Worm (Caenorhabditis elegans): Measurements from ENCODE around the gene sra-3.

The sra-3 gene

DNA sequence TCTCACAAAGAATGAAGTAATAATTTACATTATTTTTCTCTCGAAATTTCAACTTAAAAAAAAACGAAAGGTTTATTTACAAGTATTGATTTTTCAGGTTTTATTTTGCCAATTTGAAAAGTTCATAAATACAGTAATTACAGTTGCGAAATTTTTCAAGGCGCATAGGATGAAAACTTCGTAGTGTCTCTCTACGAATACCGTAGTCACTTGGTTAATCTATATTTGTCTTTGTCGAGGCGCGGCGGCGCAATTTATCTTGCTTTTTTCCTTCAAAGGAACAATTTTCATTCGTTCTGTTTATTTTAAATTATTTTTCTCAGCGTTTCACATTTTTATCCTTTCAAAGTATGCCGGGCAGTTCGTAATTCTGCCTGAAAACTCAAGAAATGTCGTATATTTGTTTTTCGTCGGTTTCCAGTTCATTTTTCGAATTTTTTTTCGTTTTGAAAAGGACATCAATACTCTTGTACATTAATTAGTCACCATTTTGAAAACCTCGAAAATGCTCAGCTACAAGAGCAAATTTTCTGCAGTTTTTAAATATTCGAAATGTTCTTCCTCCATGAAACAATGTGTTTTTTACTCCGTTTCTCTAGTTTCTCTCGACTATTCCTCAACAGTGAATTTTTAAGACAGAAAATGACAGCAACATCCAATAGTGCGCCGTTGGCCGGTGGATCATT, 16.9 kb downstream of the sra-3 start, which contains the start of gene mex-6 (continued):
- peak; percentile 97 for TF ChIP-seq madf-6 (GFP tag; IDR thresholded peaks at IDR 0.05)
- TF ChIP-seq Y56A3A.18 (GFP tag; IDR thresholded peaks at IDR 0.05): no peak
- no peak for TF ChIP-seq F52B5.7 (tag; optimal IDR thresholded peaks at IDR 0.05)
- no peak for TF ChIP-seq hlh-26 (GFP tag; conservative IDR thresholded peaks at IDR 0.05)
- no peak for TF ChIP-seq sptf-2 (GFP tag; optimal IDR thresholded peaks at IDR 0.05)
- TF ChIP-seq ztf-26 (tag; optimal IDR thresholded peaks at IDR 0.05): no peak
- TF ChIP-seq D2030.7 (GFP tag; IDR thresholded peaks at IDR 0.05): no peak; the same call in 1 of the 2 replicates
- no peak for TF ChIP-seq C06A6.2 (GFP tag; conservative IDR thresholded peaks at IDR 0.05)
- no peak for TF ChIP-seq F57C9.4 (tag; optimal IDR thresholded peaks at IDR 0.05)
- TF ChIP-seq F49E8.2 (tag; optimal IDR thresholded peaks at IDR 0.05; ENCODE audit: insufficient read depth): peak; percentile 30
- TF ChIP-seq mxl-1 (tag; optimal IDR thresholded peaks at IDR 0.05): no peak
- no peak for TF ChIP-seq hmg-20 (GFP tag; IDR thresholded peaks at IDR 0.05)
- no peak for TF ChIP-seq let-607 (tag; optimal IDR thresholded peaks at IDR 0.05)
- no peak for TF ChIP-seq akir-1 (GFP tag; optimal IDR thresholded peaks at IDR 0.05)
- TF ChIP-seq Y79H2A.3 (GFP tag; conservative IDR thresholded peaks at IDR 0.05): no peak
- no peak for TF ChIP-seq ama-1 (optimal IDR thresholded peaks at IDR 0.05)
- TF ChIP-seq ama-1 (GFP tag; optimal IDR thresholded peaks at IDR 0.05): no peak
- no peak for TF ChIP-seq ztf-6 (GFP tag; IDR thresholded peaks at IDR 0.05)
- peak; percentile 94 for TF ChIP-seq F33H1.4 (GFP tag; IDR thresholded peaks at IDR 0.05)
- TF ChIP-seq efl-1 (GFP tag; optimal IDR thresholded peaks at IDR 0.05): peak; percentile 95
- no peak for TF ChIP-seq F10E7.11 (tag; optimal IDR thresholded peaks at IDR 0.05)
- TF ChIP-seq hrde-1 (tag; optimal IDR thresholded peaks at IDR 0.05; ENCODE audit: borderline replicate concordance): no peak
- TF ChIP-seq F39B2.1 (GFP tag; IDR thresholded peaks at IDR 0.05): no peak
- no peak for TF ChIP-seq sea-2 (GFP tag; IDR thresholded peaks at IDR 0.05)
- peak; percentile 45; the same call in 1 of the 2 replicates for TF ChIP-seq attf-3 (GFP tag; conservative IDR thresholded peaks at IDR 0.05)
- no peak for TF ChIP-seq egl-18 (GFP tag; IDR thresholded peaks at IDR 0.05)
- no peak for TF ChIP-seq B0336.3 (GFP tag; IDR thresholded peaks at IDR 0.05)
- no peak for TF ChIP-seq egl-44 (GFP tag; IDR thresholded peaks at IDR 0.05)
- TF ChIP-seq hmg-1.2 (GFP tag; IDR thresholded peaks at IDR 0.05): no peak
- TF ChIP-seq ets-4 (GFP tag; optimal IDR thresholded peaks at IDR 0.05): no peak
- peak; percentile 98 for TF ChIP-seq lsl-1 (GFP tag; optimal IDR thresholded peaks at IDR 0.05)
- no peak for TF ChIP-seq ccch-3 (GFP tag; optimal IDR thresholded peaks at IDR 0.05)
- TF ChIP-seq ztf-22 (GFP tag; optimal IDR thresholded peaks at IDR 0.05): no peak
- no peak for TF ChIP-seq atf-7 (tag; optimal IDR thresholded peaks at IDR 0.05)
- no peak for TF ChIP-seq tbp1 (GFP tag; optimal IDR thresholded peaks at IDR 0.05)
- no peak for TF ChIP-seq ceh-100 (GFP tag; IDR thresholded peaks at IDR 0.05)
- no peak for TF ChIP-seq egrh-3 (GFP tag; IDR thresholded peaks at IDR 0.05)
- TF ChIP-seq nfya-1 (tag; optimal IDR thresholded peaks at IDR 0.05; ENCODE audit: borderline replicate concordance, insufficient read depth): no peak
- 0 out of 2 replicates have a peak, but pooled peaks have one; percentile 57 for TF ChIP-seq B0019.2 (GFP tag; conservative IDR thresholded peaks at IDR 0.05)
- TF ChIP-seq attf-6 (GFP tag; IDR thresholded peaks at IDR 0.05): no peak
- peak; percentile 42; the same call in 1 of the 2 replicates for TF ChIP-seq madf-3 (GFP tag; IDR thresholded peaks at IDR 0.05)
- TF ChIP-seq sdz-38 (tag; optimal IDR thresholded peaks at IDR 0.05): no peak
- TF ChIP-seq F22D6.2 (tag; optimal IDR thresholded peaks at IDR 0.05): no peak
- no peak for TF ChIP-seq rec-8 (tag; optimal IDR thresholded peaks at IDR 0.05)
- no peak for TF ChIP-seq dpff-1 (tag; optimal IDR thresholded peaks at IDR 0.05)
- peak; percentile 85 for TF ChIP-seq ceh-91 (GFP tag; IDR thresholded peaks at IDR 0.05)
- peak; percentile 53 for TF ChIP-seq him-1 (tag; optimal IDR thresholded peaks at IDR 0.05)

Measured in whole organism, young adult.